Worm (Caenorhabditis elegans) whole organism, young adult: ENCODE data around the gene rif-1.2.

Source experiments
- B0261.1 ChIP-seq: sonication (generic microtip); optimal IDR thresholded peaks from 2 replicates; lab custom pipeline; 2016; ENCODE audit warnings: mild to moderate bottlenecking, missing genetic modification characterization, moderate library complexity, missing compliant biosample characterization
- F22D6.2 ChIP-seq: sonication (generic microtip); optimal IDR thresholded peaks from 2 replicates; lab custom pipeline; 2016; ENCODE audit warnings: mild to moderate bottlenecking, missing genetic modification characterization, missing compliant biosample characterization
- F39B2.1 ChIP-seq: fragments of 200-800 bp; sonication (Bioruptor generic); IDR thresholded peaks from 2 replicates; pipeline ENCODE4 v1.3.6; 2022; ENCODE audit warnings: missing genetic modification reagents, missing genetic modification characterization, missing compliant biosample characterization
- T07F8.4 ChIP-seq: sonication (generic microtip); optimal IDR thresholded peaks from 2 replicates; lab custom pipeline; 2016; ENCODE audit warnings: mild to moderate bottlenecking, missing genetic modification characterization, moderate library complexity, missing compliant biosample characterization
- Y53G8AR.9 ChIP-seq: fragments of 200-800 bp; sonication (Bioruptor generic); conservative IDR thresholded peaks from 2 replicates; pipeline ENCODE4 v1.3.6; 2022; ENCODE audit warnings: missing genetic modification reagents, missing genetic modification characterization, missing compliant biosample characterization
- Y79H2A.3 ChIP-seq: fragments of 200-800 bp; sonication (Bioruptor generic); conservative IDR thresholded peaks from 2 replicates; pipeline ENCODE4 v1.3.6; 2022; ENCODE audit warnings: missing genetic modification reagents, missing genetic modification characterization, missing compliant biosample characterization
- atf-7 ChIP-seq: sonication (generic microtip); optimal IDR thresholded peaks from 2 replicates; lab custom pipeline; 2017; ENCODE audit warnings: mild to moderate bottlenecking, missing genetic modification characterization, missing compliant biosample characterization
- bed-1 ChIP-seq: fragments of 200-800 bp; sonication (Bioruptor generic); IDR thresholded peaks from 2 replicates; pipeline ENCODE4 v1.3.6; 2022; ENCODE audit warnings: missing genetic modification reagents, missing genetic modification characterization, missing compliant biosample characterization
- cebp-1 ChIP-seq, 2 experiments: fragments of 200-800 bp in 1 of 2; sonication (Bioruptor generic) in 1 of 2; sonication (generic microtip) in 1 of 2; IDR thresholded peaks in 1 of 2; optimal IDR thresholded peaks in 1 of 2; 2 replicates each; pipeline versions ENCODE4 v1.3.6 to Lab custom; 2017 to 2022; ENCODE audit warnings: missing compliant biosample characterization in 2 of 2, missing genetic modification characterization in 2 of 2, mild to moderate bottlenecking in 1 of 2, missing genetic modification reagents in 1 of 2, moderate library complexity in 1 of 2
- ceh-79 ChIP-seq: sonication (generic microtip); optimal IDR thresholded peaks from 2 replicates; lab custom pipeline; 2017; ENCODE audit warnings: mild to moderate bottlenecking, missing genetic modification characterization, missing compliant biosample characterization
- chd-7 ChIP-seq: sonication (generic microtip); optimal IDR thresholded peaks from 2 replicates; lab custom pipeline; 2016; ENCODE audit warnings: mild to moderate bottlenecking, missing genetic modification characterization, moderate library complexity, missing compliant biosample characterization
- dpl-1 ChIP-seq: fragments of 150-350 bp; optimal IDR thresholded peaks from 2 replicates; lab custom pipeline; 2014; ENCODE audit warnings: missing biosample characterization, missing genetic modification reagents, missing genetic modification characterization
- ets-4 ChIP-seq: fragments of 200-800 bp; sonication (Bioruptor generic); optimal IDR thresholded peaks from 2 replicates; lab custom pipeline; 2018; ENCODE audit warnings: mild to moderate bottlenecking, missing genetic modification characterization, missing compliant biosample characterization
- gei-17 ChIP-seq: fragments of 200-800 bp; sonication (Bioruptor generic); optimal IDR thresholded peaks from 2 replicates; lab custom pipeline; 2018; ENCODE audit warnings: mild to moderate bottlenecking, missing genetic modification characterization, missing compliant biosample characterization
- hmg-20 ChIP-seq: fragments of 200-800 bp; sonication (Bioruptor generic); IDR thresholded peaks from 2 replicates; pipeline ENCODE4 v1.3.6; 2022; ENCODE audit warnings: missing genetic modification reagents, missing genetic modification characterization, missing compliant biosample characterization
- hrde-1 ChIP-seq: sonication (generic microtip); optimal IDR thresholded peaks from 2 replicates; lab custom pipeline; 2016; ENCODE audit warnings: missing genetic modification characterization, mild to moderate bottlenecking, missing compliant biosample characterization, moderate library complexity, missing genotype, missing genetic modification reagents, borderline replicate concordance
- hsf-1 ChIP-seq: fragments of 200-800 bp; sonication (Bioruptor generic); IDR thresholded peaks from 2 replicates; pipeline ENCODE4 v1.3.6; 2022; ENCODE audit warnings: missing genetic modification reagents, missing genetic modification characterization, missing compliant biosample characterization
- let-526 ChIP-seq: fragments of 200-800 bp; sonication (Bioruptor generic); IDR thresholded peaks from 2 replicates; pipeline ENCODE4 v1.3.6; 2022; ENCODE audit warnings: missing genetic modification reagents, missing genetic modification characterization, missing compliant biosample characterization
- let-607 ChIP-seq, 2 experiments: fragments of 200-800 bp in 1 of 2; sonication (Bioruptor generic) in 1 of 2; sonication (generic microtip) in 1 of 2; optimal IDR thresholded peaks; 2 replicates each; lab custom pipeline; 2016 to 2018; ENCODE audit warnings: mild to moderate bottlenecking in 2 of 2, missing compliant biosample characterization in 2 of 2, missing genetic modification characterization in 2 of 2, moderate library complexity in 2 of 2, missing genotype in 1 of 2
- mcd-1 ChIP-seq: fragments of 200-800 bp; sonication (Bioruptor generic); IDR thresholded peaks from 2 replicates; pipeline ENCODE4 v1.3.6; 2022; ENCODE audit warnings: missing genetic modification reagents, missing genetic modification characterization, missing compliant biosample characterization
- mes-4 ChIP-seq: sonication (generic microtip); optimal IDR thresholded peaks from 2 replicates; lab custom pipeline; 2016; ENCODE audit warnings: missing genotype, missing genetic modification characterization, missing compliant biosample characterization
- nfya-1 ChIP-seq: sonication (generic microtip); optimal IDR thresholded peaks from 2 replicates; lab custom pipeline; 2017; ENCODE audit warnings: antibody characterized with exemption, missing compliant biosample characterization, missing genetic modification characterization, borderline replicate concordance; ENCODE audit not compliant: insufficient read depth
- rcor-1 ChIP-seq: fragments of 200-800 bp; sonication (Bioruptor generic); IDR thresholded peaks from 2 replicates; pipeline ENCODE4 v1.3.6; 2022; ENCODE audit warnings: missing genetic modification reagents, missing genetic modification characterization, missing compliant biosample characterization
- rec-8 ChIP-seq, 2 experiments: sonication (generic microtip); optimal IDR thresholded peaks; 2 replicates each; lab custom pipeline; 2016; ENCODE audit warnings: mild to moderate bottlenecking in 2 of 2, missing genetic modification characterization in 2 of 2, missing genetic modification reagents in 2 of 2, missing genotype in 2 of 2, missing biosample characterization in 1 of 2, missing compliant biosample characterization in 1 of 2, moderate library complexity in 1 of 2
- sdz-38 ChIP-seq: sonication (generic microtip); optimal IDR thresholded peaks from 2 replicates; lab custom pipeline; 2016; ENCODE audit warnings: missing genotype, missing genetic modification characterization, missing compliant biosample characterization
- snpc-1.3 ChIP-seq: sonication (generic microtip); optimal IDR thresholded peaks from 2 replicates; lab custom pipeline; 2017; ENCODE audit warnings: missing genetic modification characterization, mild to moderate bottlenecking, missing compliant biosample characterization, antibody characterized with exemption, moderate library complexity, missing genotype, missing genetic modification reagents; ENCODE audit not compliant: insufficient read depth
- tlf-1 ChIP-seq: fragments of 200-800 bp; sonication (Bioruptor generic); optimal IDR thresholded peaks from 2 replicates; lab custom pipeline; 2018; ENCODE audit warnings: mild to moderate bottlenecking, missing genetic modification characterization, missing compliant biosample characterization
- unc-130 ChIP-seq: sonication (generic microtip); optimal IDR thresholded peaks from 2 replicates; lab custom pipeline; 2016; ENCODE audit warnings: missing genetic modification reagents, missing genetic modification characterization, missing compliant biosample characterization
- unc-62 ChIP-seq: fragments of 150-350 bp; optimal IDR thresholded peaks from 2 replicates; lab custom pipeline; 2014; ENCODE audit warnings: missing biosample characterization, missing genetic modification reagents, missing genetic modification characterization
- zfh-2 ChIP-seq: fragments of 200-800 bp; sonication (Bioruptor generic); conservative IDR thresholded peaks from 2 replicates; pipeline ENCODE4 v1.3.6; 2022; ENCODE audit warnings: missing genetic modification reagents, missing genetic modification characterization, missing compliant biosample characterization
- zim-3 ChIP-seq: sonication (generic microtip); optimal IDR thresholded peaks from 2 replicates; lab custom pipeline; 2017; ENCODE audit warnings: mild to moderate bottlenecking, missing genetic modification characterization, moderate library complexity, missing compliant biosample characterization
- ztf-22 ChIP-seq: fragments of 200-800 bp; sonication (Bioruptor generic); optimal IDR thresholded peaks from 2 replicates; lab custom pipeline; 2018; ENCODE audit warnings: mild to moderate bottlenecking, missing genetic modification characterization, moderate library complexity, missing compliant biosample characterization
- ztf-25 ChIP-seq: fragments of 200-800 bp; sonication (Bioruptor generic); IDR thresholded peaks from 2 replicates; pipeline ENCODE4 v1.3.6; 2022; ENCODE audit warnings: missing genetic modification reagents, missing genetic modification characterization, missing compliant biosample characterization
- ztf-6 ChIP-seq: fragments of 200-800 bp; sonication (Bioruptor generic); IDR thresholded peaks from 2 replicates; pipeline ENCODE4 v1.3.6; 2022; ENCODE audit warnings: missing genetic modification reagents, missing genetic modification characterization, missing compliant biosample characterization

Gene rif-1.2

DNA sequence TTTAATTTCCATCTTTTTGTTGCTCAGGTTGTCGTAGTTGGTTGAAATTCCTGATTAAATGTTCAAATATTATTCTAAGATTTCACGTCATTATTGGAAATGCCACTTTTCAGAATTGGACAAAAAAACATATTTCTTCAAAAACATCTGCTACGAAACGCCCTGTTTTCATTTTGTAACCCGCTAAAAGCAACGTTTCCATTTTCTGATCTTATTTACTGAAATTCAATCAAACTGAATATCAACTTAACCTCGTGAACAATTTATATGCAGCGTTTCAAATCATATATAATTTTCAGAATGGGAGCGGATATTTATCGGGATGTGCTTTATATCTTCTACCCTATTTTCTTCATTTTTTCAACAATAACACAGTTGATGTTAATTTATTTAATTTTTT, 47.8 kb downstream of the rif-1.2 start, which contains the start of gene srd-40:
Gene srd-40, plus strand, starts transcription at position 301 of the 400 bp plus-strand sequence.
- TF ChIP-seq hmg-20 (GFP tag; lab: Robert Waterston, UW), result no peak
- no peak for TF ChIP-seq let-607 (tag; optimal IDR thresholded peaks at IDR 0.05; lab: Kevin White, UChicago)
- no peak for TF ChIP-seq T07F8.4 (tag; lab: Kevin White, UChicago)
- no peak for TF ChIP-seq cebp-1 (GFP tag; IDR thresholded peaks at IDR 0.05; lab: Robert Waterston, UW)
- no peak for TF ChIP-seq cebp-1 (tag; optimal IDR thresholded peaks at IDR 0.05; lab: Kevin White, UChicago)
- TF ChIP-seq chd-7, result no peak
- no peak for TF ChIP-seq B0261.1 (tag; lab: Kevin White, UChicago)
- TF ChIP-seq Y53G8AR.9 (GFP tag; lab: Robert Waterston, UW), result no peak
- no peak for TF ChIP-seq F22D6.2 (tag; lab: Kevin White, UChicago)
- no peak for TF ChIP-seq hrde-1 (tag; lab: Kevin White, UChicago)
- TF ChIP-seq gei-17 (GFP tag; lab: Kevin White, UChicago), result no peak
- TF ChIP-seq snpc-1.3 (tag; lab: Kevin White, UChicago), result no peak
- TF ChIP-seq ets-4, result no peak
- no peak for TF ChIP-seq let-526
- TF ChIP-seq F39B2.1 (GFP tag; lab: Robert Waterston, UW), result no peak
- TF ChIP-seq dpl-1 (GFP tag; lab: Kevin White, UChicago), result no peak
- no peak for TF ChIP-seq ztf-22
- no peak for TF ChIP-seq nfya-1 (tag; lab: Kevin White, UChicago)

DNA sequence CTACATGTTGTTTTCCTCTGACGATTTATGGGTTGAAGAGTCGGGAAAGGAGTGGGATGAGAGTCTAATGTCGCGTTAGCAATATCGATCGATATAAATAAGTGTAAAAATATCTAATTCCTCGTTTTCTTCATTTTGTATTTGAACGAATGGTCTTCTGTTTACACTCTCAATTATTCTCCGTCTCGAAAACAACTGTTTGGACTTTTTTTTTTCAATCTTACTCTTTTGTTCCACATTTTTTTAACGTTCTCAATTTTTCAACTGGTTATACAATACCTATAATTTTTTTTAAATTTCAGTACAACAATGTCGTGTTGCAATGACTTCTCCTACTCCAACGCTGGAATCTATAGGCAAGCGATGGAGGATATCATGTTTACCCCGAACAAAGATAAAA, 49.9 kb downstream of the rif-1.2 start, which contains the start of gene F17A2.13:
Gene F17A2.13, plus strand, starts transcription at position 301 of the 400 bp plus-strand sequence.
- TF ChIP-seq hsf-1 (GFP tag; lab: Robert Waterston, UW) (no peak), Y79H2A.3 (no peak), zim-3 (tag; lab: Kevin White, UChicago) (no peak), atf-7 (tag; lab: Kevin White, UChicago) (no peak), mes-4 (no peak), bed-1 (GFP tag; lab: Robert Waterston, UW) (no peak), mcd-1 (GFP tag; lab: Robert Waterston, UW) (no peak), ceh-79 (tag; lab: Kevin White, UChicago) (no peak), unc-130 (no peak), ztf-25 (no peak), cebp-1 (GFP tag; IDR thresholded peaks at IDR 0.05; lab: Robert Waterston, UW) (no peak), cebp-1 (tag; optimal IDR thresholded peaks at IDR 0.05; lab: Kevin White, UChicago) (no peak), zfh-2 (GFP tag; lab: Robert Waterston, UW) (no peak), tlf-1 (GFP tag; lab: Kevin White, UChicago) (no peak), rcor-1 (no peak), sdz-38 (tag; lab: Kevin White, UChicago) (no peak), gei-17 (GFP tag; lab: Kevin White, UChicago) (no peak), ztf-6 (no peak)

DNA sequence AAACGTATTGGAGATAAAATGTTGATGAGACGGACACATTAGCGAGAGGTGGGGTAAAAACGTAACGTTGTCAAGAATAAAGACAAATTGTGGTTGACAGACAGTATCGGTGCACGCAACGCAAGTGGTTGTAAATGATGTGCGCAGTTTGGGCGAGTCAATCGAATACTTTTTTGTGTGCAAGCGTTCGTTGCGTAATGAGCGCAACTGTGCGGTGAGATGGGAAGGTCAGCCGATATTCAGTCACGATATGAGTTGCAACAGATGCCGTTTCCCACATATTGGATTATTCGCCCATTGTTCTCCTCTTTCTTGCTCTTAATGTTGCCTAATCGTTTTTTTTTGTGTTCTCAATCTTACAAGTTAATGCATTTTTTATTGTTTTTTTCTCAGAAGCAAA, 50.5 kb downstream of the rif-1.2 start, which contains the start of gene ceh-40:
Gene ceh-40, minus strand, starts transcription at position 41 of the 400 bp plus-strand sequence.
- TF ChIP-seq rec-8 (tag; optimal IDR thresholded peaks at IDR 0.05; lab: Kevin White, UChicago) (no peak), unc-62 (GFP tag; lab: Kevin White, UChicago) (peak; percentile 5)
